Fruit fly (Drosophila melanogaster) whole organism: ENCODE data around the gene PIG-F.

ENCODE experiments used
- CG8478 ChIP-seq: fragments of >200 bp; optimal IDR thresholded peaks from 2 replicates; lab custom pipeline; 2018; ENCODE audit warnings: inconsistent platforms
- EcR ChIP-seq, 2 experiments: fragments of >200 bp; optimal IDR thresholded peaks; 2 replicates each; lab custom pipeline; 2017; ENCODE audit warnings: missing biosample characterization in 2 of 2, missing genetic modification characterization in 2 of 2, missing genetic modification reagents in 2 of 2
- usp ChIP-seq: fragments of >200 bp; optimal IDR thresholded peaks from 2 replicates; lab custom pipeline; 2017; ENCODE audit warnings: missing biosample characterization, missing genetic modification characterization, mixed read lengths

- TF ChIP-seq EcR (GFP tag; optimal IDR thresholded peaks at IDR 0.05; lab: Kevin White, UChicago) (no peak), CG8478 (no peak), usp (GFP tag; lab: Kevin White, UChicago) (no peak)
Measured at dm6 chr3L:19631867-19632266, 19.6 kb downstream of the PIG-F start.
